Worm (Caenorhabditis elegans) whole organism, midembryonic: ENCODE results near the gene pot-3.
A peak's percentile ranks its signal among the peaks of the same experiment; 100 is the strongest.

ENCODE experiments used
- T22C8.4 ChIP-seq: fragments of 200-800 bp; sonication (Bioruptor generic); IDR thresholded peaks from 2 replicates; pipeline ENCODE4 v1.3.6; 2022; ENCODE audit warnings: missing genetic modification characterization, missing compliant biosample characterization
- cog-1 ChIP-seq: sonication (generic microtip); optimal IDR thresholded peaks from 2 replicates; lab custom pipeline; 2016; ENCODE audit warnings: missing genetic modification characterization, missing compliant biosample characterization
- flt-1 ChIP-seq: fragments of 200-800 bp; sonication (Bioruptor generic); IDR thresholded peaks from 2 replicates; pipeline ENCODE4 v1.3.6; 2022; ENCODE audit warnings: missing genetic modification characterization, missing compliant biosample characterization
- klf-2 ChIP-seq: fragments of 200-800 bp; sonication (Bioruptor generic); conservative IDR thresholded peaks from 2 replicates; pipeline ENCODE4 v1.3.6; 2022; ENCODE audit warnings: missing genetic modification reagents, missing genetic modification characterization, missing compliant biosample characterization
- med-1 ChIP-seq: sonication (generic microtip); optimal IDR thresholded peaks from 2 replicates; lab custom pipeline; 2017; ENCODE audit warnings: missing genetic modification characterization, mild to moderate bottlenecking, missing compliant biosample characterization, antibody characterized with exemption, missing genetic modification reagents; ENCODE audit not compliant: insufficient read depth
- ref-1 ChIP-seq: fragments of 200-800 bp; sonication (Bioruptor generic); conservative IDR thresholded peaks from 2 replicates; pipeline ENCODE4 v1.3.6; 2022; ENCODE audit warnings: missing genetic modification reagents, missing genetic modification characterization, missing compliant biosample characterization
- tab-1 ChIP-seq: fragments of 200-800 bp; sonication (Bioruptor generic); IDR thresholded peaks from 2 replicates; pipeline ENCODE4 v1.3.6; 2022; ENCODE audit warnings: missing genetic modification characterization, missing compliant biosample characterization
- ztf-23 ChIP-seq: fragments of 200-800 bp; sonication (Bioruptor generic); IDR thresholded peaks from 2 replicates; pipeline ENCODE4 v1.3.6; 2022; ENCODE audit warnings: missing genetic modification reagents, missing genetic modification characterization, missing compliant biosample characterization
- ztf-29 ChIP-seq: fragments of 200-800 bp; sonication (Bioruptor generic); IDR thresholded peaks from 2 replicates; pipeline ENCODE4 v1.3.6; 2022; ENCODE audit warnings: missing genetic modification reagents, missing genetic modification characterization, missing compliant biosample characterization

pot-3 gene

ce11 chrIII:13759691-13760090 lies 20.3 kb upstream of the pot-3 start:
- no peak for TF ChIP-seq cog-1 (tag; lab: Kevin White, UChicago)
- no peak for TF ChIP-seq ztf-23 (GFP tag; lab: Robert Waterston, UW)
- TF ChIP-seq tab-1 (GFP tag; lab: Robert Waterston, UW) = no peak
- no peak for TF ChIP-seq flt-1 (GFP tag; lab: Robert Waterston, UW)
- TF ChIP-seq ztf-29 (GFP tag; lab: Robert Waterston, UW) = no peak
- TF ChIP-seq T22C8.4 = no peak
- TF ChIP-seq ref-1 (GFP tag; lab: Robert Waterston, UW) = no peak
- no peak for TF ChIP-seq klf-2
- no peak for TF ChIP-seq med-1 (GFP tag; lab: Kevin White, UChicago)

ce11 chrIII:13761022-13761421 lies 19.0 kb upstream of the pot-3 start:
- no peak for TF ChIP-seq cog-1 (tag; lab: Kevin White, UChicago)
- no peak for TF ChIP-seq T22C8.4
- no peak for TF ChIP-seq klf-2
- no peak for TF ChIP-seq med-1 (GFP tag; lab: Kevin White, UChicago)
- TF ChIP-seq tab-1 (GFP tag; lab: Robert Waterston, UW) = no peak
- TF ChIP-seq flt-1 (GFP tag; lab: Robert Waterston, UW) = no peak
- no peak for TF ChIP-seq ref-1 (GFP tag; lab: Robert Waterston, UW)
- TF ChIP-seq ztf-23 (GFP tag; lab: Robert Waterston, UW) = no peak
- TF ChIP-seq ztf-29 (GFP tag; lab: Robert Waterston, UW) = no peak

DNA sequence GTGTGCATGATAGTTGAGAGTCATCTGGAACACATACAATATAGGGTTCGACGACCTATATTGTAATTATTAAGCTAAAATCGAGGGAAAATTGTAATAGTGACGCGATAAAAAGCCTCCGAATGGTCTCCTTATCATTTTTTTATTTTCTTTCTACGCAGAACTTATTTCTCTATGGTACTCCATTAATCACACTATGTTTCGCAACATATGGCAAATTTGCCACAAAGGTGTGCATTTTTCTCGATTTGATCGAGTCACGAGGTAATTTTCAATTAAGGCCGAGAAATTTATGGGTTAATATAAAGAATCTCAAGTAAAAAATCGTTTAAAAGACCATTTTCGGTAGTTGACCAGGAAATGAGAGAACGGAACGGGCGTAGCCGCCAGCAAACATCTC lies 18.0 kb upstream of the pot-3 start, which contains the start of gene dbn-1:
TSS of gene dbn-1 (minus strand) at position 24 of the 400 bp plus-strand sequence.
- no peak for TF ChIP-seq med-1 (GFP tag; lab: Kevin White, UChicago)
- no peak for TF ChIP-seq tab-1 (GFP tag; lab: Robert Waterston, UW)
- TF ChIP-seq cog-1 (tag; lab: Kevin White, UChicago) = no peak
- no peak for TF ChIP-seq flt-1 (GFP tag; lab: Robert Waterston, UW)
- no peak for TF ChIP-seq ref-1 (GFP tag; lab: Robert Waterston, UW)
- no peak for TF ChIP-seq ztf-29 (GFP tag; lab: Robert Waterston, UW)

DNA sequence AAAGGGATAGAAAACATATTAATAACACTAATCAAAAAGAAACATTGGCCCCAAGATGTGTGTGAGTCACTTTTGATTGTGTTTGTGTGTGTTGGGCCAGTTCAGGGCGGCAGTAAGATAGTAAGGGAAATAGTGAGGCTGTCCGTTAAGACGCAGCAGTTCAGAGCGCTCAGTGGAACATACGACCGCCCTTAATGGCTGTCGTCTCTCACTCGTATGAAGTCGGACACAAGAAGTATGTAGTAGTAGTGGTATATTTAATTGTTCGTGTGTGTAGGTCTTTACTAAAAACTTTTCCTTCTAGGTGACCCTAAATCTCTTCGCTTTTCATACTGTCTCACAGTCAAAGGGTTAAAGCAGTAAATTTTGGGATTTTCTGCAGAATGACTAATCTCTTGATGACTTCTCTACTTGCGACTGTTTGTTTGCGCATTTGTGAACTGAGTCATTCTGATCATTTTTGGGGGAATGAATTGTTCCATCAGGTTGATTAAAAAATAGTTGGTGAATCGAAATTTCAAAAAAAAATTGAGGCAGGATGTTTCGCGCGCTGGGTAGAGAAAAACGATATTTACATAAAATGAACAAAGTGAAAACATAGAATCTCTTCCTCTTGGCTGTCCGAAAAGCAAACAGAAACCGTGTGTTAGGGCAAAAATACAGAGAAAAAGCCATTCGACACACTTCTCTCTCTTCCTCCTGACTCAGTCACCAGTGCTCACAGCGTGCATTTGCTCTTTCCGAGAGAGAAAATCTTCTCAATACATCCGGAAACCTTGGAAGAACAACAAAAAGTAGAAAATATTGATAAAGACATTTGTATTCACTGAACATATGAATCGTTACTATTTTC lies 16.5 kb upstream of the pot-3 start:
- TF ChIP-seq flt-1 (GFP tag; lab: Robert Waterston, UW) (no peak), tab-1 (GFP tag; lab: Robert Waterston, UW) (no peak), ztf-29 (GFP tag; lab: Robert Waterston, UW) (no peak), klf-2 (no peak), T22C8.4 (no peak), med-1 (GFP tag; lab: Kevin White, UChicago) (no peak), cog-1 (tag; lab: Kevin White, UChicago) (no peak), ztf-23 (GFP tag; lab: Robert Waterston, UW) (no peak), ref-1 (GFP tag; lab: Robert Waterston, UW) (no peak)

- no peak for TF ChIP-seq klf-2
- TF ChIP-seq ztf-29 (GFP tag; lab: Robert Waterston, UW) = no peak
Measured at ce11 chrIII:13765782-13766181, 14.2 kb upstream of the pot-3 start.

DNA sequence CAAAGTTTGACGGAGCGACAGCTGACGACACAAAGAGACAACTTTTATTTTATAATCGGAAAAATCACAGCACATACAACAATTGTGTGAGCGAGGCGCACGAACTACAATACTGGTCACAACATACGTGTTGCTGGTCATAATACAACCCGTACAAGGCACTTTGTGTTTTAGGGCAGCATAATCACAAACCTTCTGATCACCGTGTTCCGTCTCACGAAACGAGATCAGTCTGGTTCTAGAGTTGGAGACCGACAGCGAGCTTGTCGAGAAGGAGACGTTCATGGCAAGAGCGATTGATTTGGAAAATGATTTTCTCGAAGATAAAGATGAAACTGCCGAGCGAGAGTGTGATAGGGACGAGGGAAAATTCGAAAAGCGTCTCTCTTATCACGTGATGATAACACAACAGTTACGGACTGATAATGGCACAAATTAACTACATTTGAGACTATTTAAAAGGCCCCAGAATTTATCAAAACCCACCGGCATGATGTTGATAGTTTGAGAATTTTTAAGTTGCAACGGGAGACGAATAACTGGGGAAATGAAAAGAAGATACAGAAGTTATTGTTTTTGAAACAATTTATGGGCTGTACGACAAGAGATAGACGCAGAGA lies 13.2 kb upstream of the pot-3 start:
- TF ChIP-seq cog-1 (tag; lab: Kevin White, UChicago) = no peak
- no peak for TF ChIP-seq flt-1 (GFP tag; lab: Robert Waterston, UW)
- TF ChIP-seq med-1 (GFP tag; lab: Kevin White, UChicago) = no peak
- TF ChIP-seq ztf-23 (GFP tag; lab: Robert Waterston, UW) = no peak
- TF ChIP-seq ztf-29 (GFP tag; lab: Robert Waterston, UW) = no peak
- no peak for TF ChIP-seq klf-2
- TF ChIP-seq T22C8.4 = no peak
- no peak for TF ChIP-seq tab-1 (GFP tag; lab: Robert Waterston, UW)
- TF ChIP-seq ref-1 (GFP tag; lab: Robert Waterston, UW) = no peak

DNA sequence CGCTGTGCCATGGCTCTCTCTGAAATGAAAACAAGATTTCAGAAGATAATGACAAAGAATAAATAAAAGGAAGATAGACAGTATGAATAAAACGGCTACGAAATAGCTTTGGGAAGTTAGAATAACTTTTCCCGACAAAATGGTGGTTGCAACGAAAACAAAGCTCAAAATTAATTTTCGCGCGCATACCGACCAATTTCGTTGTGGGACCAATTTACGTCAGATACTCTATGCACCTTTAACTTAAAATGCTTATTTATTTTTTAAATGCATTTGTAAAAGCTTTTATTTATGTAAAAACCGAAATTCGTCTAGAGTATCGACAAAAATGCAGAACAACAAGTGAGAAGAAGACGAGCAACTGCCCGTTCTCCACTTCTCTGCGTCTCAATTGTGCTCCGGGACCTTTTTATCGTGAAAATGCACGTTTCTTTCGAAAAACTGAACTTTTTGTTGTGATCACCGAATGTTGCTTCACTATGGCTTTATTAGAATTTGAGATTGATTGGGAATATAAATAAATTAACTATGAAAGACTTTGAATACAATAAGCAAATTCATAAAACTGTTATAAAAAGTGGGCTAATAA lies 11.8 kb upstream of the pot-3 start, which contains the start of gene rml-1:
TSS of gene rml-1 (minus strand) at position 19 of the 589 bp plus-strand sequence.
- TF ChIP-seq med-1 (GFP tag; lab: Kevin White, UChicago) (no peak), ref-1 (GFP tag; lab: Robert Waterston, UW) (no peak), ztf-29 (GFP tag; lab: Robert Waterston, UW) (no peak)

- TF ChIP-seq tab-1 (GFP tag; lab: Robert Waterston, UW) (no peak), T22C8.4 (no peak), ztf-23 (GFP tag; lab: Robert Waterston, UW) (no peak), med-1 (GFP tag; lab: Kevin White, UChicago) (no peak), ztf-29 (GFP tag; lab: Robert Waterston, UW) (no peak), cog-1 (tag; lab: Kevin White, UChicago) (no peak), flt-1 (GFP tag; lab: Robert Waterston, UW) (no peak), klf-2 (no peak), ref-1 (GFP tag; lab: Robert Waterston, UW) (no peak)
Measured at ce11 chrIII:13770017-13770416, 10.0 kb upstream of the pot-3 start.

DNA sequence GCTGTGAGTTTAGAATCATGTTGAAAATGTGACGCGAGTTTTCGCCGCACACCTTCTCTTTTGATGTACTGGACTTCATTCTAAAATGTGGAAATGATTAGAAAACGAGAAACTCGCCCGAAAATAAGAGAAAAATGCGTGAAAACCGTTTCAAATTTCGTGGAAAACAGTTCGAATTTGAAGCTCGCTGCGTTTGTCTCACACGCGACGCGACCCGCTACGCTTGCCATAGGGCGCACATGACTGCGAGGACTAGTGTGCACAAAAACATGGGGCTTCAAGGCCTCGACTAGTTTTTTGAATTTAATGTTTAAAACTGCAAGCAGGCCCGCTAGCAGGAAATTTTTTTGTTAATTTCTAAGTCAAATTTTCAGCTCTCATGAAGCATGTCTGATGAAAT lies 8.9 kb upstream of the pot-3 start, which contains the start of the genes cyk-4 and pdr-1:
TSS of gene cyk-4 (minus strand) at position 80 of the 400 bp plus-strand sequence.
TSS of gene pdr-1 (plus strand) at position 369 of the 400 bp plus-strand sequence.
- TF ChIP-seq ztf-29 (GFP tag; lab: Robert Waterston, UW) (peak; percentile 63; the same call in 1 of the 2 replicates), flt-1 (GFP tag; lab: Robert Waterston, UW) (0 out of 2 replicates have a peak, but pooled peaks have one; percentile 64), cog-1 (tag; lab: Kevin White, UChicago) (no peak), ref-1 (GFP tag; lab: Robert Waterston, UW) (no peak), klf-2 (no peak), tab-1 (GFP tag; lab: Robert Waterston, UW) (no peak), ztf-23 (GFP tag; lab: Robert Waterston, UW) (peak; percentile 65; the same call in 1 of the 2 replicates), med-1 (GFP tag; lab: Kevin White, UChicago) (no peak), T22C8.4 (no peak)
